Fruit fly (Drosophila melanogaster) whole organism, embryonic: ENCODE measurements around the gene slam.

ENCODE experiments used
- CG10979 ChIP-seq: fragments of 200-800 bp; sonication (Bioruptor generic); optimal IDR thresholded peaks from 2 replicates; lab custom pipeline; 2018; ENCODE audit warnings: missing biosample characterization, mild to moderate bottlenecking, missing genetic modification characterization, moderate library complexity
- CG15601 ChIP-seq: fragments of 200-800 bp; sonication (Bioruptor generic); optimal IDR thresholded peaks from 3 replicates; lab custom pipeline; 2019; ENCODE audit warnings: missing biosample characterization, mild to moderate bottlenecking, missing genetic modification characterization, moderate library complexity
- CG15696 ChIP-seq: fragments of 200-800 bp; sonication (Bioruptor generic); optimal IDR thresholded peaks from 2 replicates; lab custom pipeline; 2019; ENCODE audit warnings: missing biosample characterization, mild to moderate bottlenecking, missing genetic modification characterization, moderate library complexity
- CG1602 ChIP-seq: fragments of 200-800 bp; sonication (Bioruptor generic); optimal IDR thresholded peaks from 3 replicates; lab custom pipeline; 2016; ENCODE audit warnings: missing biosample characterization, missing genetic modification characterization
- CG17328 ChIP-seq: fragments of 200-800 bp; sonication (Bioruptor generic); IDR thresholded peaks from 2 replicates; pipeline ENCODE4 v1.3.6; 2022; ENCODE audit warnings: missing biosample characterization, missing genetic modification characterization
- CG6254 ChIP-seq: fragments of 200-800 bp; sonication (Bioruptor generic); optimal IDR thresholded peaks from 3 replicates; lab custom pipeline; 2017; ENCODE audit warnings: mild to moderate bottlenecking, missing biosample characterization, missing genetic modification reagents, missing genetic modification characterization
- CG9437 ChIP-seq: fragments of 200-800 bp; sonication (Bioruptor generic); optimal IDR thresholded peaks from 2 replicates; lab custom pipeline; 2018; ENCODE audit warnings: missing biosample characterization, mild to moderate bottlenecking, missing genetic modification characterization
- HHEX ChIP-seq: fragments of 200-800 bp; sonication (Bioruptor generic); optimal IDR thresholded peaks from 3 replicates; lab custom pipeline; 2017; ENCODE audit warnings: missing biosample characterization, mild to moderate bottlenecking, missing genetic modification characterization, missing genetic modification reagents
- bowl ChIP-seq: fragments of 200-800 bp; sonication (Bioruptor generic); IDR thresholded peaks from 2 replicates; pipeline ENCODE4 v1.3.6; 2022; ENCODE audit warnings: missing biosample characterization, missing genetic modification characterization
- ftz-f1 ChIP-seq: fragments of 200-800 bp; sonication (Bioruptor generic); optimal IDR thresholded peaks from 2 replicates; lab custom pipeline; 2016; ENCODE audit warnings: missing biosample characterization, missing genetic modification characterization
- lmd ChIP-seq: fragments of 200-800 bp; sonication (Bioruptor generic); IDR thresholded peaks from 2 replicates; pipeline ENCODE4 v1.3.6; 2022; ENCODE audit warnings: missing biosample characterization, missing genetic modification characterization
- peb ChIP-seq: fragments of 200-800 bp; sonication (Bioruptor generic); IDR thresholded peaks from 2 replicates; pipeline ENCODE4 v1.3.6; 2022; ENCODE audit warnings: missing biosample characterization, missing genetic modification characterization

- TF ChIP-seq lmd, result no peak
- no peak for TF ChIP-seq CG15601 (tag; lab: Kevin White, UChicago)
- TF ChIP-seq CG15696 (tag; lab: Kevin White, UChicago), result no peak
- TF ChIP-seq CG10979 (tag; lab: Kevin White, UChicago), result no peak
- no peak for TF ChIP-seq ftz-f1 (GFP tag; lab: Kevin White, UChicago)
- no peak for TF ChIP-seq CG17328
- TF ChIP-seq bowl (GFP tag; lab: Robert Waterston, UW), result no peak
- TF ChIP-seq CG1602 (GFP tag; lab: Kevin White, UChicago), result no peak
- no peak for TF ChIP-seq CG9437
- TF ChIP-seq HHEX (GFP tag; lab: Kevin White, UChicago), result no peak
- TF ChIP-seq peb, result no peak
- TF ChIP-seq CG6254 (GFP tag; lab: Kevin White, UChicago), result no peak
These were observed at the start of gene slam for dm6 chr2L:6372088-6372487.
